Worm (Caenorhabditis elegans) whole organism, early embryonic: ENCODE measurements around the gene C25H3.17.

ENCODE experiments used
- B0310.2 ChIP-seq: sonication (generic microtip); optimal IDR thresholded peaks from 2 replicates; lab custom pipeline; 2016; ENCODE audit warnings: mild to moderate bottlenecking, missing genetic modification characterization, missing compliant biosample characterization
- F13C5.2 ChIP-seq: sonication (generic microtip); optimal IDR thresholded peaks from 2 replicates; lab custom pipeline; 2017; ENCODE audit warnings: mild to moderate bottlenecking, missing genetic modification characterization, inconsistent platforms, missing compliant biosample characterization
- aly-1 ChIP-seq: sonication (generic microtip); optimal IDR thresholded peaks from 2 replicates; lab custom pipeline; 2016; ENCODE audit warnings: missing genetic modification characterization, missing compliant biosample characterization
- ama-1 ChIP-seq: fragments of 150-350 bp; optimal IDR thresholded peaks from 2 replicates; lab custom pipeline; 2014
- flt-1 ChIP-seq: fragments of 200-800 bp; sonication (Bioruptor generic); IDR thresholded peaks from 2 replicates; pipeline ENCODE4 v1.3.6; 2022; ENCODE audit warnings: missing genetic modification characterization, missing compliant biosample characterization
- hmbx-1 ChIP-seq: sonication (generic microtip); optimal IDR thresholded peaks from 2 replicates; lab custom pipeline; 2016; ENCODE audit warnings: mild to moderate bottlenecking, missing genetic modification characterization, missing compliant biosample characterization
- sea-1 ChIP-seq: fragments of 200-800 bp; sonication (Bioruptor generic); conservative IDR thresholded peaks from 2 replicates; pipeline ENCODE4 v1.3.6; 2022; ENCODE audit warnings: missing genetic modification characterization, missing compliant biosample characterization
- tra-4 ChIP-seq: sonication (generic microtip); optimal IDR thresholded peaks from 2 replicates; lab custom pipeline; 2017; ENCODE audit warnings: missing genetic modification characterization, missing compliant biosample characterization

DNA sequence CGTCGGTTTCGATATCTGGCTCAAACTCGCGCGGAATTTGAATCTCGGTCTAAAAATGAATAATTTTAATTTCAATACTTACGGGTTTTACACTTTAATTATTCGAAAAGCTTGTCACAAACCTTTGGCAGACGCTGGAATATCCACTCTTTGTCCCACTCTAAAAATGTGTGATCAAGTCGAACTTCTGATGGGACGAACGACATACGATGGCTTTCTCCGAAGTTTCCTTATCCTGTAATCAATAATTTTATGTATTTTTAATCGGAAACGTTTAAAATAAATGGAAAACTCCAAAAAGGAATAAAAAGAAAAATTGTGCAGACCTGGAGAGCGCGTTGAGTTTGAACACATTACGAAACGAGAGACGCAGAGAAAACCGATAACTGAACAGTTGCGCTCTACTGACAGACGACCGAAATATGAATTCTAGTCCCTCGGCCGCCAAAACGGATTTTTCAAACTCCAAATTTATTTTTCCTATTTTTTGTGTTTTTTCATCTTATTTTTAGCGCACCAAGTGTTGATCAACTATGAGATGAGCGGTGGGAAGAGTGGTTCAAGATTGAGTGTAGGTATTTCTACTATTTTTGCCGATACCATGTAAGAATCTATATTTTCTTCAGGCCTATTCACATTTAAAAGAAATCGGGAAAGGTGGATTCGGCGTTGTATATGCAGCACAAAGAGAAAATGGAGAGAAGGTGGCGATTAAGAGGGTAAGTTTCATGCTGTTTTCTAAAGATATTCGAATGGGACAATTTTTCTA is 20.1 kb downstream of the C25H3.17 start, which contains the start of the genes sam-4, F59E12.17 and zyg-1:
- TF ChIP-seq flt-1 (GFP tag; lab: Robert Waterston, UW) (no peak), tra-4 (no peak), sea-1 (GFP tag; lab: Robert Waterston, UW) (no peak), aly-1 (no peak), hmbx-1 (tag; lab: Kevin White, UChicago) (no peak), B0310.2 (no peak), F13C5.2 (tag; lab: Kevin White, UChicago) (peak; percentile 16), ama-1 (lab: Kevin White, UChicago) (no peak)
